Worm (Caenorhabditis elegans): ENCODE data around the gene fbxa-88.

Gene fbxa-88

ce11 chrV:16182918-16183317 lies 40.0 kb upstream of the fbxa-88 start, which contains the start of gene srh-277:
TSS of gene srh-277 (plus strand) at chrV:16183218.
- no peak for TF ChIP-seq odd-2 (tag; optimal IDR thresholded peaks at IDR 0.05)
- TF ChIP-seq unc-86 (tag; optimal IDR thresholded peaks at IDR 0.05): no peak
- no peak for TF ChIP-seq eyg-1 (tag; optimal IDR thresholded peaks at IDR 0.05)
- no peak for TF ChIP-seq pha-2 (tag; optimal IDR thresholded peaks at IDR 0.05)
- TF ChIP-seq elt-4 (tag; optimal IDR thresholded peaks at IDR 0.05): no peak
- TF ChIP-seq ceh-2 (tag; optimal IDR thresholded peaks at IDR 0.05): no peak
- TF ChIP-seq ref-2 (tag; optimal IDR thresholded peaks at IDR 0.05): no peak
- no peak for TF ChIP-seq fax-1 (tag; optimal IDR thresholded peaks at IDR 0.05)
- TF ChIP-seq T23F11.4 (GFP tag; optimal IDR thresholded peaks at IDR 0.05): no peak
- no peak for TF ChIP-seq tbx-7 (tag; optimal IDR thresholded peaks at IDR 0.05)
- TF ChIP-seq hlh-13 (GFP tag; optimal IDR thresholded peaks at IDR 0.05): no peak
- TF ChIP-seq pax-1 (tag; optimal IDR thresholded peaks at IDR 0.05): no peak
- no peak for TF ChIP-seq pqm-1 (tag; optimal IDR thresholded peaks at IDR 0.05)
- no peak for TF ChIP-seq sox-2 (GFP tag; IDR thresholded peaks at IDR 0.05)
- TF ChIP-seq hlh-30 (tag; optimal IDR thresholded peaks at IDR 0.05; ENCODE audit: insufficient read depth): no peak
- no peak for TF ChIP-seq npax-4 (tag; optimal IDR thresholded peaks at IDR 0.05)
- TF ChIP-seq mec-3 (tag; optimal IDR thresholded peaks at IDR 0.05; ENCODE audit: borderline replicate concordance): no peak

- TF ChIP-seq ttx-3 (tag; optimal IDR thresholded peaks at IDR 0.05) (no peak), C38D4.7 (GFP tag; optimal IDR thresholded peaks at IDR 0.05) (no peak), hlh-13 (GFP tag; optimal IDR thresholded peaks at IDR 0.05) (no peak), ceh-24 (tag; optimal IDR thresholded peaks at IDR 0.05) (no peak)
Observed at ce11 chrV:16182110-16182509, 39.2 kb upstream of the fbxa-88 start, which contains the start of gene srz-13. TSS of gene srz-13 (plus strand) at chrV:16182410.

ce11 chrV:16180350-16180749 lies 37.4 kb upstream of the fbxa-88 start, which contains the start of gene str-106:
TSS of gene str-106 (plus strand) at chrV:16180650.
- TF ChIP-seq elt-2 (tag; optimal IDR thresholded peaks at IDR 0.05): no peak
- no peak for TF ChIP-seq unc-86 (tag; optimal IDR thresholded peaks at IDR 0.05)
- no peak for TF ChIP-seq hlh-13 (GFP tag; optimal IDR thresholded peaks at IDR 0.05)
- TF ChIP-seq madf-2 (tag; optimal IDR thresholded peaks at IDR 0.05): no peak

- TF ChIP-seq pha-4 (tag; optimal IDR thresholded peaks at IDR 0.05) (no peak), mec-3 (tag; optimal IDR thresholded peaks at IDR 0.05; ENCODE audit: borderline replicate concordance) (no peak), elt-4 (tag; optimal IDR thresholded peaks at IDR 0.05) (no peak), C38D4.7 (GFP tag; optimal IDR thresholded peaks at IDR 0.05) (no peak), ztf-16 (tag; optimal IDR thresholded peaks at IDR 0.05) (no peak), elt-2 (tag; optimal IDR thresholded peaks at IDR 0.05) (no peak), ceh-19 (GFP tag; optimal IDR thresholded peaks at IDR 0.05) (no peak), dve-1 (tag; optimal IDR thresholded peaks at IDR 0.05) (no peak), ets-4 (tag; optimal IDR thresholded peaks at IDR 0.05) (no peak), ceh-31 (tag; optimal IDR thresholded peaks at IDR 0.05) (no peak), pat-9 (tag; optimal IDR thresholded peaks at IDR 0.05) (no peak), Y22D7AL.16 (tag; optimal IDR thresholded peaks at IDR 0.05) (no peak), hlh-15 (tag; optimal IDR thresholded peaks at IDR 0.05) (no peak), ama-1 (optimal IDR thresholded peaks at IDR 0.05) (no peak), K09A11.1 (tag; optimal IDR thresholded peaks at IDR 0.05; ENCODE audit: insufficient read depth) (no peak), K02D7.2 (tag; optimal IDR thresholded peaks at IDR 0.05) (no peak)
Observed at ce11 chrV:16175757-16176156, 32.8 kb upstream of the fbxa-88 start, which contains the start of gene cyp-33D1. TSS of gene cyp-33D1 (minus strand) at chrV:16175857.

- TF ChIP-seq elt-2 (tag; optimal IDR thresholded peaks at IDR 0.05): peak; percentile 65
- TF ChIP-seq hlh-30 (tag; optimal IDR thresholded peaks at IDR 0.05; ENCODE audit: insufficient read depth): no peak
Observed at ce11 chrV:16175227-16175626, 32.3 kb upstream of the fbxa-88 start.
